Worm (Caenorhabditis elegans): ENCODE data around the gene gbas-1.

Gene gbas-1

ce11 chrII:2483507-2483906 is 21.2 kb upstream of the gbas-1 start, which contains the start of gene F53G2.13:
Gene F53G2.13, plus strand, starts transcription at chrII:2483807.
- TF ChIP-seq dpl-1 (GFP tag; optimal IDR thresholded peaks at IDR 0.05) (no peak), ztf-7 (tag; optimal IDR thresholded peaks at IDR 0.05) (no peak), unc-62 (GFP tag; optimal IDR thresholded peaks at IDR 0.05 in 1 of 2) (peak in 1 of 2 experiments; percentile 55), unc-62 (tag; optimal IDR thresholded peaks at IDR 0.05) (no peak), lin-38 (GFP tag; IDR thresholded peaks at IDR 0.05) (no peak)

ce11 chrII:2488386-2488785 is 16.3 kb upstream of the gbas-1 start, which contains the start of gene F53G2.1:
Gene F53G2.1, plus strand, starts transcription at chrII:2488686.
- TF ChIP-seq spr-3 (GFP tag; optimal IDR thresholded peaks at IDR 0.05), result no peak
- TF ChIP-seq fos-1 (tag; optimal IDR thresholded peaks at IDR 0.05), result no peak
- TF ChIP-seq T20F7.1 (GFP tag; optimal IDR thresholded peaks at IDR 0.05), result no peak
- no peak for TF ChIP-seq D1046.2 (GFP tag; IDR thresholded peaks at IDR 0.05)
- no peak for TF ChIP-seq nhr-48 (tag; optimal IDR thresholded peaks at IDR 0.05)
- TF ChIP-seq F26F4.8 (GFP tag; conservative IDR thresholded peaks at IDR 0.05), result no peak
- no peak for TF ChIP-seq dmd-9 (GFP tag; IDR thresholded peaks at IDR 0.05)
- no peak for TF ChIP-seq daf-19 (GFP tag; conservative IDR thresholded peaks at IDR 0.05)
- TF ChIP-seq skn-1 (tag; optimal IDR thresholded peaks at IDR 0.05), result no peak
- TF ChIP-seq nhr-25 (tag; optimal IDR thresholded peaks at IDR 0.05; ENCODE audit: borderline replicate concordance, insufficient read depth), result no peak
- no peak for TF ChIP-seq nhr-111 (GFP tag; optimal IDR thresholded peaks at IDR 0.05)
- TF ChIP-seq lin-1 (GFP tag; IDR thresholded peaks at IDR 0.05), result no peak
- TF ChIP-seq R02D3.7 (tag; optimal IDR thresholded peaks at IDR 0.05), result no peak
- TF ChIP-seq mxl-3 (GFP tag; optimal IDR thresholded peaks at IDR 0.05), result no peak
- TF ChIP-seq nhr-41 (GFP tag; IDR thresholded peaks at IDR 0.05), result no peak
- TF ChIP-seq spr-1 (tag; optimal IDR thresholded peaks at IDR 0.05), result no peak
- no peak for TF ChIP-seq lin-38 (GFP tag; IDR thresholded peaks at IDR 0.05)
- no peak for TF ChIP-seq nhr-102 (tag; optimal IDR thresholded peaks at IDR 0.05)
- no peak for TF ChIP-seq mdt-29 (GFP tag; IDR thresholded peaks at IDR 0.05)
- TF ChIP-seq vab-7 (GFP tag; IDR thresholded peaks at IDR 0.05), result no peak

- TF ChIP-seq Y48G9A.11 (GFP tag; IDR thresholded peaks at IDR 0.05), result peak; percentile 36; the same call in 1 of the 2 replicates
- peak; percentile 12 for TF ChIP-seq dpl-1 (GFP tag; optimal IDR thresholded peaks at IDR 0.05)
- TF ChIP-seq duxl-1 (tag; optimal IDR thresholded peaks at IDR 0.05; ENCODE audit: poor library complexity), result peak; percentile 96
- TF ChIP-seq nhr-28 (tag; optimal IDR thresholded peaks at IDR 0.05), result peak; percentile 54
- TF ChIP-seq daf-12 (tag; optimal IDR thresholded peaks at IDR 0.05), result no peak
- TF ChIP-seq pqm-1 (tag; optimal IDR thresholded peaks at IDR 0.05), result peak; percentile 47
- TF ChIP-seq dve-1 (tag; optimal IDR thresholded peaks at IDR 0.05; ENCODE audit: insufficient read depth), result peak; percentile 17
- no peak for TF ChIP-seq zfp-3 (GFP tag; conservative IDR thresholded peaks at IDR 0.05)
- peak; percentile 41 for TF ChIP-seq hlh-11 (tag; optimal IDR thresholded peaks at IDR 0.05)
- no peak for TF ChIP-seq nhr-41 (GFP tag; IDR thresholded peaks at IDR 0.05)
- no peak for TF ChIP-seq daf-16 (GFP tag; optimal IDR thresholded peaks at IDR 0.05)
- peak; percentile 25 for TF ChIP-seq daf-16 (tag; optimal IDR thresholded peaks at IDR 0.05)
- TF ChIP-seq arid-1 (GFP tag; conservative IDR thresholded peaks at IDR 0.05), result no peak
Measured at ce11 chrII:2503703-2504430, 811 bp upstream of the gbas-1 start.

ce11 chrII:2518487-2518886 is 13.8 kb downstream of the gbas-1 start:
- TF ChIP-seq F49E8.2 (tag; optimal IDR thresholded peaks at IDR 0.05; ENCODE audit: borderline replicate concordance), result no peak
- no peak for TF ChIP-seq ama-1 (optimal IDR thresholded peaks at IDR 0.05)
- TF ChIP-seq set-16 (GFP tag; IDR thresholded peaks at IDR 0.05), result peak; percentile 75
- TF ChIP-seq zfp-3 (GFP tag; conservative IDR thresholded peaks at IDR 0.05), result no peak
- TF ChIP-seq ceh-82 (tag; optimal IDR thresholded peaks at IDR 0.05), result no peak
